Fruit fly (Drosophila melanogaster): ENCODE data around the gene Cdc7.

Gene Cdc7

DNA sequence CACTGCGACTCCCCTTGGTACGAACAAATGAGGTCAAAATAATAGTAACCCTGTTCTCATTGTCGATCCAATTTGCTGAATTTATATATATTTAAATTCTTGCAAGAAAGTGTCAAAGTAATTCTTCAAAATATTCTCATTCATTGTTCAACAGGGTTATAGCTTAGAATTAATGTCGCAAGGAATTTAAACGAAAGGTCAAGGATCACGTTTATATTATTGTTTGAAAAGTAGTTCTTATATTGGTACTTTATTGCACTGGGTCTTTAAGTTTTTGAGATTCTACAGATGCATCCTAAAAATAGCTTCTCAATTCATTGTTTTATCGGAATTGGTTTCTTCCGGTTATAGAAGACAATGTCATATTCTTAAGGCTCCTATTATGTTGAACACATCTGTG lies 49.6 kb downstream of the Cdc7 start:
- TF ChIP-seq Sp1 (GFP tag; optimal IDR thresholded peaks at IDR 0.05) = no peak
- TF ChIP-seq dl (GFP tag; optimal IDR thresholded peaks at IDR 0.05; ENCODE audit: insufficient read depth in 1 of 2, partially characterized antibody in 2 of 2) = no peak
- no peak for TF ChIP-seq tai (GFP tag; optimal IDR thresholded peaks at IDR 0.05)

dm6 chrX:6705059-6705802 lies 50.9 kb downstream of the Cdc7 start:
- TF ChIP-seq Vsx2 (GFP tag; optimal IDR thresholded peaks at IDR 0.05; ENCODE audit: partially characterized antibody) (no peak), fru (GFP tag; optimal IDR thresholded peaks at IDR 0.05) (peak; percentile 33), CrebA (GFP tag; optimal IDR thresholded peaks at IDR 0.05; ENCODE audit: borderline replicate concordance) (no peak), rgr (GFP tag; optimal IDR thresholded peaks at IDR 0.05) (no peak), br (GFP tag; optimal IDR thresholded peaks at IDR 0.05) (no peak), foxo (GFP tag; optimal IDR thresholded peaks at IDR 0.05) (peak in 1 of 2 experiments; percentile 33), Rel (GFP tag; optimal IDR thresholded peaks at IDR 0.05) (no peak), Rel (tag; optimal IDR thresholded peaks at IDR 0.05) (no peak), CG9705 (GFP tag; optimal IDR thresholded peaks at IDR 0.05) (no peak), woc (GFP tag; optimal IDR thresholded peaks at IDR 0.05) (peak; percentile 6), HLH106 (tag; optimal IDR thresholded peaks at IDR 0.05) (peak; percentile 9)

DNA sequence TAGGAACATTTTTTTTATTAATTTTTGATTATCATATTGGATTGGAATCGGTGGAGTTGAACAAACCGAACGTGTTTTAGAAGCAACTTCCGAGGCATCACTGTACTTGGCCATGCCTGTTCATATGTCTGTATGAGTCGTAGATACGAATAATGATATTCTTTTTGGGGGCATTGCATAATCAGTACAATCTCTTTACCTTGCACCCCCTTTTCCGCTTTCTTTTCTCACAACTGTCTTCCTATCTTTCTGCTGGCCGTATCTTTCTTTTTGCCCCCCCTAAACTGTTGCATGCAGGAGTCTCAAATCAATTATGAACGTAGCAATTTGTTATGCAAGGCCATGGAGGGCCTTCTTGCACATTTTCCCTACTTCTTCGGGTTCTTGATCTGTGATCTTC lies 51.5 kb downstream of the Cdc7 start:
- no peak for TF ChIP-seq sage (GFP tag; optimal IDR thresholded peaks at IDR 0.05)
- TF ChIP-seq Mio (GFP tag; optimal IDR thresholded peaks at IDR 0.05) = no peak
- no peak for TF ChIP-seq ey (GFP tag; optimal IDR thresholded peaks at IDR 0.05)
- TF ChIP-seq rgr (GFP tag; optimal IDR thresholded peaks at IDR 0.05) = no peak
- TF ChIP-seq sv (GFP tag; optimal IDR thresholded peaks at IDR 0.05) = no peak
- TF ChIP-seq Rel (GFP tag; optimal IDR thresholded peaks at IDR 0.05) = no peak
- no peak for TF ChIP-seq Rel (tag; optimal IDR thresholded peaks at IDR 0.05)
- TF ChIP-seq brk (GFP tag; optimal IDR thresholded peaks at IDR 0.05) = no peak
- no peak for TF ChIP-seq Dfd (GFP tag; optimal IDR thresholded peaks at IDR 0.05)
- no peak for TF ChIP-seq Hr78 (GFP tag; optimal IDR thresholded peaks at IDR 0.05)
- TF ChIP-seq dl (GFP tag; optimal IDR thresholded peaks at IDR 0.05; ENCODE audit: insufficient read depth in 1 of 2, partially characterized antibody in 2 of 2) = no peak
- TF ChIP-seq foxo (GFP tag; optimal IDR thresholded peaks at IDR 0.05) = no peak

DNA sequence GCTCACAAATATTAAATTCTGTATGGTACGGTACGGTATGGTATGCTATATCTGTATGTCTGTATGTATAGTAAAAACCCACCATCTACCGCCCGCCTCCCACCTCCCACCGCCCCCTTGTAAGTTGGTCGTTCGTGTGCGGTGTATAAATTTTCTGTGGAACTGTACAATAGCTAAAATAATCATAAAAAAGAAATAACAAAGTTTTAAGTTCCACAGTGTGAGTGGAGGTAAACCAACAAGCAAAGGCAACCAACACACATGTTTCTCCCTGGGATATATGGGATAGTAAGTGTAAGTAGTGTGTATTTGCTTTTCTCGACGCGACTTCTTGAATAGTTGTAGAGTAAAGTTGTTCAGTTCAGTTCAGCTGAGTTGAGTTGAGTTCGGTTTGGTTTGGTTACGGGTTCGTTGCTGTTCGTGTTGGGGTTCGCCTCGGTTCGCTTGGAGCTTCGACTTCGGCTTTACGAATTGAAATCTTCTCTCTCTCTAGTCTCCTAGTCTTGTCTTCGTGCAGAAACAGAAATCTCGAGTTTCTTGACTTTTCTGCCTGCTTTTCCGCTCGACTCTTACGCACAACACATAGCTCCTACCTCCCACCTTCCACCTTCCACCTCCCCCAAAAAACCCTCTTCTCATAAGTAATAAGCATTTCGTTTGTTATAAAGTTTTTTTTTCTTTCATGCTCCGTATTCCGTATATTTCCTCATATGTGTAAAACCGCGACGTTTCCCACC lies 52.4 kb downstream of the Cdc7 start:
- no peak for TF ChIP-seq sage (GFP tag; optimal IDR thresholded peaks at IDR 0.05)
- no peak for TF ChIP-seq GATAd (GFP tag; optimal IDR thresholded peaks at IDR 0.05)
- TF ChIP-seq pan (optimal IDR thresholded peaks at IDR 0.05) = no peak
- TF ChIP-seq sv (GFP tag; optimal IDR thresholded peaks at IDR 0.05) = no peak
- TF ChIP-seq Rel (GFP tag; optimal IDR thresholded peaks at IDR 0.05) = no peak
- no peak for TF ChIP-seq Rel (tag; optimal IDR thresholded peaks at IDR 0.05)
- TF ChIP-seq CrebA (GFP tag; optimal IDR thresholded peaks at IDR 0.05; ENCODE audit: borderline replicate concordance) = no peak
- no peak for TF ChIP-seq dmrt93B (GFP tag; optimal IDR thresholded peaks at IDR 0.05)

DNA sequence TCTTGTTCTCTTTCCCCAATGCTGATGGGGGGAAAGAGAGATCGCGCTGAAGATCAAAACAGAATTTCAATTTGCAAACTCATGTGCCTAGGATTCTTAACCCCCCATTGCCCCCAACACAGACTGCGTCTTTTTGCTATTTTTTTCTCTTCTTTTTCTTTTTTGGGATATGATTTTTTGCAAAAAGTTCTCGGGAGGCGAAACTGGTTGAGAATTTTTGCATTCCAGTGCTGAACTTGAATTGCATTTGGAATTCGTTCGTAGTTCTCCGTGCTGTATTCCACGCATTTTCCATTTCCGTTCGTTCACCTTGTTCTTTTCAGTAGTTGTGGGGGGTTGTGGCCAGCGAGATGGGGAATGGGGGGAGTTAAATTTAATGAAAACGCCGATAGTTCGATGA lies 53.8 kb downstream of the Cdc7 start:
- TF ChIP-seq Dif (GFP tag; optimal IDR thresholded peaks at IDR 0.05; ENCODE audit: partially characterized antibody) = peak; percentile 25
- TF ChIP-seq GATAd (GFP tag; optimal IDR thresholded peaks at IDR 0.05) = no peak
- TF ChIP-seq dmrt93B (GFP tag; optimal IDR thresholded peaks at IDR 0.05) = no peak

DNA sequence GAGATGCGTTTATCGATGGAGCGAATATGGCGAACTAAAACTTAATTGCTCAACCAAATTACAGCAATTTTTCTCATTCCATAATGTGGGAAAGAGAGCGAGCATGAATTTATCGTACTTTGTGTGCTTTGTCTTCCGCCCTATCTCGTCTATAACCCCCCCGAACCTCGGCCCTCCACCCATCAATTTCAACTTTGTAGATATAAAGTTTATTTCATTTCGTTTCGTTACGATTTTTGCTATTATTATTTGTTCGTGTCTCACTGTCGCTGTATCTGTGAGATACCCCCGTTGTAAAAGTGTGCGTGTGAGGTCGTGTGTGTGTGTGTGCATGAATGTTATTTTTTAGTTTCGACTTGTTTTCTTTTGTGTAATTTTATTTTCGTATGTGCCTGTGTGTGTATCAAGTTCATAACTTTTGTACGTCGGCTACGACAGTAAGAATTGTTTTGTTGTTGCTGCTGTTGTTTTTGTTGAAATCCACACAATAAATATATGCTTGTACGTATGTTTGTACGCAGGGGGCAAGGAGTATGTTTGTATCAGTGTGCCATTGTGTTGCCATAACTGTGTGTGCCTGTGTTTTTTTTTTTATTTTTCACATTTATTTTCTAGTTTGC lies 54.3 kb downstream of the Cdc7 start:
- no peak for TF ChIP-seq rgr (GFP tag; optimal IDR thresholded peaks at IDR 0.05)
- no peak for TF ChIP-seq sv (GFP tag; optimal IDR thresholded peaks at IDR 0.05)
- TF ChIP-seq Dfd (GFP tag; optimal IDR thresholded peaks at IDR 0.05) = no peak
- TF ChIP-seq CrebA (GFP tag; optimal IDR thresholded peaks at IDR 0.05; ENCODE audit: borderline replicate concordance) = no peak
- no peak for TF ChIP-seq Jra (GFP tag; optimal IDR thresholded peaks at IDR 0.05)
- TF ChIP-seq Sp1 (GFP tag; optimal IDR thresholded peaks at IDR 0.05) = no peak
- TF ChIP-seq dsf (GFP tag; optimal IDR thresholded peaks at IDR 0.05; ENCODE audit: borderline replicate concordance) = no peak
- no peak for TF ChIP-seq Mio (GFP tag; optimal IDR thresholded peaks at IDR 0.05)
- no peak for TF ChIP-seq Vsx2 (GFP tag; optimal IDR thresholded peaks at IDR 0.05; ENCODE audit: partially characterized antibody)
- no peak for TF ChIP-seq lola (GFP tag; optimal IDR thresholded peaks at IDR 0.05)
- TF ChIP-seq HLH106 (tag; optimal IDR thresholded peaks at IDR 0.05) = no peak
- no peak for TF ChIP-seq Dif (GFP tag; optimal IDR thresholded peaks at IDR 0.05; ENCODE audit: partially characterized antibody)
- TF ChIP-seq CG32264 (GFP tag; optimal IDR thresholded peaks at IDR 0.05) = no peak
- TF ChIP-seq brk (GFP tag; optimal IDR thresholded peaks at IDR 0.05) = no peak
- TF ChIP-seq h (GFP tag; optimal IDR thresholded peaks at IDR 0.05) = no peak
- TF ChIP-seq Hr78 (GFP tag; optimal IDR thresholded peaks at IDR 0.05) = no peak

Data from whole organism, wandering third instar larva.